Worm (Caenorhabditis elegans): ENCODE results near the gene T22G5.1.

T22G5.1 gene

DNA sequence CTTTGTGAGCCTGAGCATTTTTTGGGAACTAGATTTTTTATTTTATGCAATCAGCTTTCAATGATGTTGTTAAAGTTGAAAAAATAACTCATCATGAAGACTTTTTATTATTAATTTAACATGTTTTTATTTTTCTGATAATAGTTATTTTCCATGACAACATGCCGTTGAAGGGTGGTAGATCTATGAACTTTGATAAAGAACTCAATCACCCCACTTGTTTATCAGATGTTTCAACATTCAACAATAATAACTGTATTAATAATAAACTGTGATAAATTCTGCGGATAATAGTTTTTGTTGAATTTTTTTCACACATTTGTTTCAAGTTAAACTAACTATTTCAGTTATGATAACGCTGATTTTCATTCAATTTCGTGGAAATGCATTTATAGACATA, 14.9 kb downstream of the T22G5.1 start:
- no peak for TF ChIP-seq F22D6.2 (tag; optimal IDR thresholded peaks at IDR 0.05)
- TF ChIP-seq ama-1 (optimal IDR thresholded peaks at IDR 0.05) = no peak
- TF ChIP-seq ama-1 (GFP tag; optimal IDR thresholded peaks at IDR 0.05) = no peak
- TF ChIP-seq xnd-1 (tag; optimal IDR thresholded peaks at IDR 0.05) = no peak
- TF ChIP-seq unc-130 (GFP tag; optimal IDR thresholded peaks at IDR 0.05) = no peak
- peak; percentile 52 for TF ChIP-seq nhr-80 (tag; optimal IDR thresholded peaks at IDR 0.05)
- no peak for TF ChIP-seq madf-6 (GFP tag; IDR thresholded peaks at IDR 0.05)

DNA sequence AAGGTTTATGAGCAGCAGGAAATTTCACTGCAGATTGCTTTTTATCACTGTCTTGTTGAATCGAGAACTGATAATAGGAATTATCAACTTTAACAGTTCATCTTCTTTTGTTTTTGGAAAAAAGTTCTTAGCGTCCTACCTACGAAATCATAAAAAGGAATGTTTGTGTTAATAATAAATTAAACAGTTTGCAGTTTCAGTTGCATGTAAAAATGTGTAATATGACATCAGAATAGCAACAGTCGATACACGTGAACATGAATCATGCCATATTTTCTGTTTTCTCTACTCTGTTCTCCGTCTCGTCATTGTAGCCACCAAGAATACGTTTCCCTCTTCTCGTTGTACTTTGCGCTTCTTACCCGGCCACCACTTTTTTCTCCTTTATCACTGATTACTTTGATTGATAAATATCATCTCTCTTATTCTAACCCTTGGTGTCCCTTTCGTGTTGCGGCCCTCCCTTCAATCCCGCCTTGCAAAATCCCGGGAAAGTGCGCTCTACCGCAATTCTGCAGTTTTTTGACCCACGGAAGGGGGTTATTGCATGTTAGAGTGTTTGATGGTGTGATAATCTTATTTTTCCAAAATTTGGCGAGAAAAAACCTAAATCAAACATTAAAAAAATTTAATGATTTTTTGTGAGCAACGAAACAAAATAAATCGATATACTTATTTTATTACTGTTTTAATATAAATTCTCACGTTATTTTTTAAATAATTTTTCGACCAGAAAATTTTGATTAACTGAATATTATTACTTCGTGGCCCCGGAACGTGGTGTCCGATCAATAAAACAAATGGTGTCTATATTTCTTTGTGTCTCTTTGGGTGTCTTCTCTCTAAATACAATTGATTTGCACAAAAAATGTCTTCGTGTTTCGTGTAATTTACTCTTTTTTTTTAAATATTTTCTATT, 16.1 kb downstream of the T22G5.1 start, which contains the start of gene sptl-3:
TSS of gene sptl-3 (plus strand) at position 869 of the 919 bp plus-strand sequence.
- TF ChIP-seq ztf-26 (tag; optimal IDR thresholded peaks at IDR 0.05) (peak; percentile 40), attf-5 (GFP tag; optimal IDR thresholded peaks at IDR 0.05) (peak; percentile 1), mcd-1 (GFP tag; IDR thresholded peaks at IDR 0.05) (peak; percentile 53), mxl-1 (tag; optimal IDR thresholded peaks at IDR 0.05) (no peak), lin-35 (GFP tag; optimal IDR thresholded peaks at IDR 0.05) (peak in 1 of 3 experiments; percentile 29), atf-7 (tag; optimal IDR thresholded peaks at IDR 0.05) (peak; percentile 65), nhr-80 (tag; optimal IDR thresholded peaks at IDR 0.05) (peak; percentile 86), F57C9.4 (tag; optimal IDR thresholded peaks at IDR 0.05) (no peak), lin-40 (tag; optimal IDR thresholded peaks at IDR 0.05) (peak; percentile 47)

- TF ChIP-seq nhr-80 (tag; optimal IDR thresholded peaks at IDR 0.05) (peak; percentile 86), egl-18 (GFP tag; IDR thresholded peaks at IDR 0.05) (no peak), cebp-1 (GFP tag; IDR thresholded peaks at IDR 0.05) (no peak), cebp-1 (tag; optimal IDR thresholded peaks at IDR 0.05) (peak; percentile 1), dox-1 (GFP tag; IDR thresholded peaks at IDR 0.05) (peak; percentile 67)
Measured at ce11 chrV:13893583-13893982, 17.0 kb downstream of the T22G5.1 start.

DNA sequence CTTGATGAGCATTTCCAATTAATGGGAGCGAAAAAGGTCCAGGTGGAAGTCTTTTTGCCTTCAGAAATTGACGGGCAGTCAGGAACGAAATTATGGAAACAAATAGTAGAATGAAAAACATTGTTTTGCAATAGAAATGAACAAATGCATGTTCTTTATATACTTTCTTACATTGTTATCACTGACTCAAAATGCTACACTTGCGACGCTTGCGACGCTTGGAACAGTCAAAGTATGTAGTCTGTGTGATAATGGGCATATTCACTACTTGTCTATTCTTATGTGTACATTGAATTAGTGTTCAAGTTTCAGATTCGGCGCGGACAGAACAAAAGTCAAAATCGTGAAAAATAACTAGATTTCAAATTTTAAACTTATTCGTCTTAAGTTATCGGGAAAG, 21.7 kb downstream of the T22G5.1 start, which contains the start of gene cyp-35C1:
TSS of gene cyp-35C1 (minus strand) at position 132 of the 400 bp plus-strand sequence.
- no peak for TF ChIP-seq unc-130 (GFP tag; optimal IDR thresholded peaks at IDR 0.05)
- no peak for TF ChIP-seq B0019.2 (GFP tag; conservative IDR thresholded peaks at IDR 0.05)
- no peak for TF ChIP-seq egl-44 (GFP tag; IDR thresholded peaks at IDR 0.05)
- no peak for TF ChIP-seq K12H6.12 (tag; optimal IDR thresholded peaks at IDR 0.05)
- no peak for TF ChIP-seq K11D2.4 (GFP tag; IDR thresholded peaks at IDR 0.05)
- TF ChIP-seq rcor-1 (GFP tag; IDR thresholded peaks at IDR 0.05) = no peak
- TF ChIP-seq lsl-1 (GFP tag; optimal IDR thresholded peaks at IDR 0.05) = no peak
- TF ChIP-seq nhr-80 (tag; optimal IDR thresholded peaks at IDR 0.05) = peak; percentile 24

ce11 chrV:13899213-13899612, 22.6 kb downstream of the T22G5.1 start, which contains the start of gene oac-3:
Gene oac-3 (plus strand): TSS chrV:13899513.
- TF ChIP-seq gei-17 (GFP tag; optimal IDR thresholded peaks at IDR 0.05) (no peak), dpl-1 (GFP tag; optimal IDR thresholded peaks at IDR 0.05) (no peak), ztf-18 (tag; optimal IDR thresholded peaks at IDR 0.05) (no peak), F22D6.2 (tag; optimal IDR thresholded peaks at IDR 0.05) (no peak), rec-8 (tag; optimal IDR thresholded peaks at IDR 0.05) (no peak), B0035.1 (tag; optimal IDR thresholded peaks at IDR 0.05) (no peak), snpc-1.1 (tag; optimal IDR thresholded peaks at IDR 0.05; ENCODE audit: insufficient read depth) (no peak), sea-2 (GFP tag; IDR thresholded peaks at IDR 0.05) (no peak), ztf-28 (GFP tag; IDR thresholded peaks at IDR 0.05) (no peak), F55B11.4 (tag; optimal IDR thresholded peaks at IDR 0.05; ENCODE audit: borderline replicate concordance, insufficient read depth) (no peak), F23B12.7 (tag; optimal IDR thresholded peaks at IDR 0.05; ENCODE audit: insufficient read depth) (no peak)

All from whole organism, young adult.